Worm (Caenorhabditis elegans) whole organism, L3 larva: ENCODE results near the gene srw-77.
"Not testable (repeated sequence)": the region's sequence is repeated elsewhere in the genome, so short reads cannot be mapped to it uniquely, and the experiment has no call there.

Source experiments
- ZK546.5 ChIP-seq: sonication (generic microtip); optimal IDR thresholded peaks from 2 replicates; lab custom pipeline; 2017; ENCODE audit warnings: missing biosample characterization, missing genetic modification characterization
- aly-2 ChIP-seq: fragments of 150-350 bp; optimal IDR thresholded peaks from 2 replicates; lab custom pipeline; 2014; ENCODE audit warnings: missing biosample characterization, missing genetic modification characterization
- ama-1 ChIP-seq: fragments of 150-350 bp; optimal IDR thresholded peaks from 2 replicates; lab custom pipeline; 2018
- ceh-82 ChIP-seq: fragments of 150-350 bp; optimal IDR thresholded peaks from 2 replicates; lab custom pipeline; 2014; ENCODE audit warnings: missing biosample characterization, missing genetic modification characterization
- daf-12 ChIP-seq: fragments of 150-350 bp; optimal IDR thresholded peaks from 2 replicates; lab custom pipeline; 2014; ENCODE audit warnings: missing biosample characterization, missing genetic modification reagents, missing genetic modification characterization
- egl-27 ChIP-seq: sonication (generic microtip); optimal IDR thresholded peaks from 4 replicates; lab custom pipeline; 2017; ENCODE audit warnings: missing biosample characterization, missing genetic modification reagents, missing genetic modification characterization
- egl-5 ChIP-seq: fragments of 150-350 bp; optimal IDR thresholded peaks from 2 replicates; lab custom pipeline; 2017; ENCODE audit warnings: missing biosample characterization, missing genetic modification reagents, missing genetic modification characterization, inconsistent platforms
- elt-1 ChIP-seq: fragments of 150-350 bp; optimal IDR thresholded peaks from 2 replicates; lab custom pipeline; 2014; ENCODE audit warnings: missing biosample characterization, missing genetic modification characterization
- elt-2 ChIP-seq: sonication (generic microtip); optimal IDR thresholded peaks from 2 replicates; lab custom pipeline; 2016; ENCODE audit warnings: missing genetic modification reagents, mild to moderate bottlenecking, missing genetic modification characterization, missing compliant biosample characterization
- elt-3 ChIP-seq, 3 experiments: fragments of 150-350 bp in 1 of 3; sonication (generic microtip) in 2 of 3; optimal IDR thresholded peaks; 2 replicates in 2 of 3; 4 replicates in 1 of 3; lab custom pipeline; 2014 to 2017; ENCODE audit warnings: missing biosample characterization in 3 of 3, missing genetic modification characterization in 3 of 3
- fkh-10 ChIP-seq: sonication (generic microtip); optimal IDR thresholded peaks from 2 replicates; lab custom pipeline; 2017; ENCODE audit warnings: missing biosample characterization, missing genetic modification reagents, missing genetic modification characterization
- fos-1 ChIP-seq: fragments of 150-350 bp; optimal IDR thresholded peaks from 2 replicates; lab custom pipeline; 2014; ENCODE audit warnings: missing biosample characterization, missing genetic modification characterization
- hmg-11 ChIP-seq: sonication (generic microtip); optimal IDR thresholded peaks from 2 replicates; lab custom pipeline; 2016; ENCODE audit warnings: missing genetic modification characterization, missing compliant biosample characterization
- lin-15B ChIP-seq: fragments of 150-350 bp; optimal IDR thresholded peaks from 2 replicates; lab custom pipeline; 2014; ENCODE audit warnings: missing biosample characterization, missing genetic modification characterization
- lin-39 ChIP-seq: fragments of 150-350 bp; optimal IDR thresholded peaks from 2 replicates; lab custom pipeline; 2018; ENCODE audit warnings: missing biosample characterization, missing genetic modification reagents, missing genetic modification characterization
- lsy-12 ChIP-seq: sonication (generic microtip); optimal IDR thresholded peaks from 2 replicates; lab custom pipeline; 2016; ENCODE audit warnings: mild to moderate bottlenecking, missing genetic modification characterization, missing compliant biosample characterization
- mdl-1 ChIP-seq: fragments of 150-350 bp; optimal IDR thresholded peaks from 2 replicates; lab custom pipeline; 2014; ENCODE audit warnings: missing biosample characterization, missing genetic modification characterization
- mml-1 ChIP-seq: fragments of 150-350 bp; sonication (generic microtip); optimal IDR thresholded peaks from 3 replicates; lab custom pipeline; 2014; ENCODE audit warnings: missing biosample characterization, missing genetic modification characterization
- nfya-1 ChIP-seq: sonication (generic microtip); optimal IDR thresholded peaks from 2 replicates; lab custom pipeline; 2017; ENCODE audit warnings: missing genetic modification characterization, mild to moderate bottlenecking, missing compliant biosample characterization, antibody characterized with exemption, moderate library complexity; ENCODE audit not compliant: insufficient read depth
- nhr-23 ChIP-seq: fragments of 150-350 bp; optimal IDR thresholded peaks from 2 replicates; lab custom pipeline; 2014; ENCODE audit warnings: missing biosample characterization, missing genetic modification reagents, missing genetic modification characterization
- nhr-25 ChIP-seq: sonication (generic microtip); optimal IDR thresholded peaks from 2 replicates; lab custom pipeline; 2017; ENCODE audit warnings: missing biosample characterization, missing genetic modification characterization
- nhr-43 ChIP-seq: sonication (generic microtip); optimal IDR thresholded peaks from 2 replicates; lab custom pipeline; 2016; ENCODE audit warnings: mild to moderate bottlenecking, missing genetic modification characterization, missing compliant biosample characterization; ENCODE audit not compliant: poor library complexity, severe bottlenecking
- nhr-77 ChIP-seq: fragments of 150-350 bp; optimal IDR thresholded peaks from 2 replicates; lab custom pipeline; 2014; ENCODE audit warnings: missing biosample characterization, missing genetic modification characterization
- pha-4 ChIP-seq: fragments of 150-350 bp; optimal IDR thresholded peaks from 2 replicates; lab custom pipeline; 2014; ENCODE audit warnings: missing biosample characterization, missing genetic modification reagents, missing genetic modification characterization
- pqm-1 ChIP-seq: fragments of 150-350 bp; optimal IDR thresholded peaks from 2 replicates; lab custom pipeline; 2017; ENCODE audit warnings: missing biosample characterization, missing genetic modification characterization, inconsistent platforms
- skn-1 ChIP-seq: fragments of 150-350 bp; optimal IDR thresholded peaks from 2 replicates; lab custom pipeline; 2014; ENCODE audit warnings: missing biosample characterization, missing genetic modification characterization
- unc-62 ChIP-seq: fragments of 150-350 bp; sonication (generic microtip); optimal IDR thresholded peaks from 4 replicates; lab custom pipeline; 2014; ENCODE audit warnings: missing biosample characterization, missing genetic modification reagents, missing genetic modification characterization
- zag-1 ChIP-seq: fragments of 150-350 bp; optimal IDR thresholded peaks from 2 replicates; lab custom pipeline; 2014; ENCODE audit warnings: missing biosample characterization, missing genetic modification characterization
- ztf-11 ChIP-seq: fragments of 150-350 bp; optimal IDR thresholded peaks from 2 replicates; lab custom pipeline; 2014; ENCODE audit warnings: missing biosample characterization, missing genetic modification characterization
- ztf-4 ChIP-seq: fragments of 150-350 bp; optimal IDR thresholded peaks from 2 replicates; lab custom pipeline; 2014; ENCODE audit warnings: missing biosample characterization, missing genetic modification characterization

The srw-77 gene

DNA sequence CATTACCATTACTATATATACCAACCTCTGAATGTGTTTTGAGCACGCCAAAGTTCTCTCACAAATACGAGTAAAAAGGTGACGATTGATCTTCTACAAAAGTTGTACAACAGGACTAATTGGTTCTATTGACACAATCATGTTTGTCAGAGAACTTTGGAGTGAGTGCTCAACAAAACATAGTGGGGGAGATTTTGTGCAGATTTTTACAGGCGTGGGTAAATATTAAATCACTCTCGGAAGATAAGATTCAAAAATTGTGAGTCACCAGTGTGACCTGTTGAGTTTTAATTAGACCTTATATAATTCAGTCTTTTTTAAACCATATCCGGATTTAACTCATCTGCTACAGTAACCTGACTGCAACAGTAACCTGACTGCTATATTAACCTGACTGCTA, 28.7 kb upstream of the srw-77 start, which contains the start of gene F14F8.8:
TSS of gene F14F8.8 (minus strand) at position 101 of the 400 bp plus-strand sequence.
- TF ChIP-seq skn-1 (tag; lab: Kevin White, UChicago) (no peak), zag-1 (tag; lab: Kevin White, UChicago) (no peak), ama-1 (lab: Kevin White, UChicago) (no peak), ztf-11 (tag; lab: Kevin White, UChicago) (no peak), mml-1 (no peak)

ce11 chrV:16671190-16671589, 27.7 kb upstream of the srw-77 start, which contains the start of gene str-61:
str-61 (minus strand) TSS chrV:16671290.
- TF ChIP-seq pqm-1 (tag; lab: Kevin White, UChicago) (no peak), egl-27 (tag; lab: Kevin White, UChicago) (no peak), ZK546.5 (no peak), unc-62 (no peak), nhr-23 (tag; lab: Kevin White, UChicago) (no peak)

ce11 chrV:16668473-16668872, 25.0 kb upstream of the srw-77 start, which contains the start of gene F14F8.9:
F14F8.9 (minus strand) TSS chrV:16668573.
- TF ChIP-seq elt-3 (tag; optimal IDR thresholded peaks at IDR 0.05; lab: Kevin White, UChicago) (no peak), nhr-43 (tag; lab: Kevin White, UChicago) (no peak), zag-1 (tag; lab: Kevin White, UChicago) (no peak), fkh-10 (GFP tag; lab: Kevin White, UChicago) (no peak), pqm-1 (tag; lab: Kevin White, UChicago) (no peak), aly-2 (tag; lab: Kevin White, UChicago) (no peak), fos-1 (tag; lab: Kevin White, UChicago) (no peak), elt-2 (no peak), nfya-1 (tag; lab: Kevin White, UChicago) (no peak), elt-1 (tag; lab: Kevin White, UChicago) (no peak), mml-1 (no peak), lsy-12 (tag; lab: Kevin White, UChicago) (no peak), ZK546.5 (no peak)

- TF ChIP-seq ztf-4 (no peak), lin-39 (no peak), lin-15B (no peak), pha-4 (tag; lab: Kevin White, UChicago) (no peak), mdl-1 (tag; lab: Kevin White, UChicago) (no peak), egl-5 (tag; lab: Kevin White, UChicago) (no peak), elt-1 (tag; lab: Kevin White, UChicago) (no peak), lsy-12 (tag; lab: Kevin White, UChicago) (no peak), skn-1 (tag; lab: Kevin White, UChicago) (no peak), daf-12 (tag; lab: Kevin White, UChicago) (no peak), nhr-25 (tag; lab: Kevin White, UChicago) (no peak), nhr-77 (no peak)
Observed at ce11 chrV:16666647-16667046, 23.2 kb upstream of the srw-77 start, which contains the start of gene F14F8.14. F14F8.14 (minus strand) TSS chrV:16666747.

DNA sequence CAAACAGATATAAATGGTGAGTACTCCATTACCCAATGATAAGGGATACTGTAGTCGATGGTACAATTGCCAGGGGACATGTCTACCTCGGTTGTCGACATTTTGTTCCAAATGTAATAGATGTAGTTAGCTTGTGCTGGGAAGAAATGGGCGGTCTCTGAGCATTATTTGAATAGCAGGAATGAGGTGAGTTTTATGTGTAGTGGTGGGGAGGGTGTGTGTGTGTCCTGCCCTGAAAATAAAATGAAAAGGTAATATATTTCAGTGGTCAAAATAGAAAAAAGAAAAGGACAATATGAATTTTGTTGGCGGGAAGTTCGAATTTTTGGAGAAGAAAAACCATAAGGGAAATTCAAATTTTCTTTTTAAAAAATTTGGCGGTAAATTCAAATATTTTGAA, 17.4 kb upstream of the srw-77 start, which contains the start of gene Y70C5B.2:
TSS of gene Y70C5B.2 (minus strand) at position 101 of the 400 bp plus-strand sequence.
- TF ChIP-seq lin-39; hmg-11 (tag; lab: Kevin White, UChicago); lsy-12 (tag; lab: Kevin White, UChicago): not testable (repeated sequence)

- not testable (repeated sequence) for TF ChIP-seq pha-4 (tag; lab: Kevin White, UChicago); fkh-10 (GFP tag; lab: Kevin White, UChicago); aly-2 (tag; lab: Kevin White, UChicago)
Observed at ce11 chrV:16654242-16654641, 10.8 kb upstream of the srw-77 start, which contains the start of gene W06G6.15. W06G6.15 (plus strand) TSS chrV:16654542.

- TF ChIP-seq ceh-82 (tag; lab: Kevin White, UChicago); hmg-11 (tag; lab: Kevin White, UChicago); elt-3 (tag; optimal IDR thresholded peaks at IDR 0.05; lab: Kevin White, UChicago): not testable (repeated sequence)
Observed at ce11 chrV:16649200-16649599, 5.7 kb upstream of the srw-77 start, which contains the start of gene W06G6.11. W06G6.11 (minus strand) TSS chrV:16649300.
